Worm (Caenorhabditis elegans) whole organism, L2 larva: Measurements from ENCODE around the gene F12A10.9.

Source experiments
- R02D3.7 ChIP-seq: fragments of 150-350 bp; optimal IDR thresholded peaks from 2 replicates; lab custom pipeline; 2014; ENCODE audit warnings: missing biosample characterization, missing genetic modification characterization
- ama-1 ChIP-seq: fragments of 150-350 bp; optimal IDR thresholded peaks from 2 replicates; lab custom pipeline; 2018; ENCODE audit warnings: inconsistent platforms
- elt-3 ChIP-seq: sonication (generic microtip); optimal IDR thresholded peaks from 2 replicates; lab custom pipeline; 2017; ENCODE audit warnings: missing biosample characterization, missing genetic modification characterization
- lin-39 ChIP-seq: fragments of 150-350 bp; optimal IDR thresholded peaks from 2 replicates; lab custom pipeline; 2014; ENCODE audit warnings: missing biosample characterization, missing genetic modification reagents, missing genetic modification characterization
- mab-5 ChIP-seq: fragments of 150-350 bp; optimal IDR thresholded peaks from 2 replicates; lab custom pipeline; 2014; ENCODE audit warnings: missing biosample characterization, missing genetic modification characterization
- mdl-1 ChIP-seq, 2 experiments: fragments of 150-350 bp in 1 of 2; sonication (generic microtip) in 1 of 2; optimal IDR thresholded peaks; 2 replicates each; lab custom pipeline; 2017; ENCODE audit warnings: missing biosample characterization in 2 of 2, missing genetic modification characterization in 2 of 2
- nhr-10 ChIP-seq: sonication (generic microtip); optimal IDR thresholded peaks from 2 replicates; lab custom pipeline; 2017; ENCODE audit warnings: missing biosample characterization, missing genetic modification characterization
- nhr-6 ChIP-seq: fragments of 150-350 bp; optimal IDR thresholded peaks from 2 replicates; lab custom pipeline; 2014; ENCODE audit warnings: missing biosample characterization, missing genetic modification characterization
- ztf-4 ChIP-seq: fragments of 150-350 bp; optimal IDR thresholded peaks from 2 replicates; lab custom pipeline; 2014; ENCODE audit warnings: missing biosample characterization, missing genetic modification characterization

DNA sequence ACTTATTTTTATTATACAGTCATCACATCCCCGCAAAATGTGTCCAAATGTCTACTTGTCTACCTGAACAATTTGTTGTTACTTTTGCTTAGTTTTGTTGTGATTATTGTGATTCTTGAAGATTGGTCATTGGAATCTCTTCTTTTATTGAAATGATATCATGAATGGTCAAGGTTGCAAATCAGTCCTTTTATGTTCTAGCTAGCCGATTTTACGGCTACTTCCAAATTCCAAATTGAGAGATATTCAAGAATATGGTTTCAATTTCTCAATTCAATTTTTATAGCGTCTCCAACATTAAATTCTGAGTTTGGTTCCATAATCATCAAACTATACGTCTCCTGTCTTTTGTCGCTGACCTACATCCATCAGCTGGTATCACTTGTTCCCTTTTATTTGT is 47.2 kb upstream of the F12A10.9 start:
- TF ChIP-seq mab-5 (tag; lab: Kevin White, UChicago) (no peak), nhr-10 (tag; lab: Kevin White, UChicago) (no peak), ama-1 (no peak), elt-3 (no peak), ztf-4 (tag; lab: Kevin White, UChicago) (no peak), R02D3.7 (no peak), mdl-1 (tag; optimal IDR thresholded peaks at IDR 0.05; lab: Kevin White, UChicago) (no peak), nhr-6 (no peak), lin-39 (no peak)
